Worm (Caenorhabditis elegans): ENCODE data around the gene C09F12.2.

DNA sequence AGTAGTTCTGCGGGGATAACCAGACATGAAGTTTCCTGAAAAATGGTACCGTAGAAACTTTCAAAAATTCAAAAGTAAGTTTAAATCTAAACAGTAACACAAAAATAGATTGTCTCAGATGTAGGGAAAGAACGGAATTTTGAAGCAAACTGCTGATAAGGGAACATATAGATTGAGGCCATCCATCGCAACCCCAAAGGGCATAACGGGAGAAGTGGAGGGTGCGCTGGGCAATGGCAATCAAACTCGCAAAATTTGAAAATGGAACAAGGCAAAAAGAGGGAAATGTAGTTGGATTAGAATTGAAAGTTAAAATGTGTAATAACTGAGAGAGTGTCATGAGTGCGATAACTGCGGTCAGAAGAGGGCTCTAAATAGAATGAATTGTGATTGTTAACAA lies 49.5 kb downstream of the C09F12.2 start:
- TF ChIP-seq him-1 (tag; optimal IDR thresholded peaks at IDR 0.05), result no peak
- no peak for TF ChIP-seq W03F9.2 (tag; optimal IDR thresholded peaks at IDR 0.05)
